Worm (Caenorhabditis elegans) whole organism, young adult: Measurements from ENCODE around the gene srbc-58.

ENCODE experiments used
- B0035.1 ChIP-seq: sonication (generic microtip); optimal IDR thresholded peaks from 2 replicates; lab custom pipeline; 2016; ENCODE audit warnings: missing genetic modification characterization, mild to moderate bottlenecking, missing compliant biosample characterization, missing genotype, missing genetic modification reagents
- ZK185.1 ChIP-seq: sonication (generic microtip); optimal IDR thresholded peaks from 2 replicates; lab custom pipeline; 2016; ENCODE audit warnings: mild to moderate bottlenecking, missing genetic modification characterization, missing compliant biosample characterization; ENCODE audit not compliant: poor library complexity, severe bottlenecking
- lin-35 ChIP-seq, 3 experiments: fragments of 150-350 bp in 2 of 3; sonication (generic microtip) in 1 of 3; optimal IDR thresholded peaks; 2 replicates each; lab custom pipeline; 2014 to 2018; ENCODE audit warnings: missing biosample characterization in 3 of 3, missing genetic modification characterization in 3 of 3, missing genetic modification reagents in 3 of 3
- lsy-27 ChIP-seq: sonication (generic microtip); optimal IDR thresholded peaks from 2 replicates; lab custom pipeline; 2017; ENCODE audit warnings: missing genetic modification characterization, mild to moderate bottlenecking, missing compliant biosample characterization, antibody characterized with exemption, missing genotype, borderline replicate concordance; ENCODE audit not compliant: insufficient read depth
- madf-3 ChIP-seq: fragments of 200-800 bp; sonication (Bioruptor generic); IDR thresholded peaks from 2 replicates; pipeline ENCODE4 v1.3.6; 2022; ENCODE audit warnings: missing genetic modification reagents, missing genetic modification characterization, missing compliant biosample characterization
- pha-4 ChIP-seq: fragments of 150-350 bp; sonication (generic microtip); optimal IDR thresholded peaks from 2 replicates; lab custom pipeline; 2014; ENCODE audit warnings: missing biosample characterization, missing genetic modification reagents, missing genetic modification characterization
- sptf-2 ChIP-seq: fragments of 200-800 bp; sonication (Bioruptor generic); optimal IDR thresholded peaks from 2 replicates; lab custom pipeline; 2018; ENCODE audit warnings: mild to moderate bottlenecking, missing genetic modification characterization, missing compliant biosample characterization
- unc-62 ChIP-seq: fragments of 150-350 bp; optimal IDR thresholded peaks from 2 replicates; lab custom pipeline; 2014; ENCODE audit warnings: missing biosample characterization, missing genetic modification reagents, missing genetic modification characterization
- zfh-2 ChIP-seq: fragments of 200-800 bp; sonication (Bioruptor generic); conservative IDR thresholded peaks from 2 replicates; pipeline ENCODE4 v1.3.6; 2022; ENCODE audit warnings: missing genetic modification reagents, missing genetic modification characterization, missing compliant biosample characterization
- ztf-26 ChIP-seq: sonication (generic microtip); optimal IDR thresholded peaks from 2 replicates; lab custom pipeline; 2017; ENCODE audit warnings: missing genetic modification characterization, missing compliant biosample characterization

ce11 chrV:817182-817581, 42.4 kb downstream of the srbc-58 start, which contains the start of gene R13D11.1:
- TF ChIP-seq lin-35 (GFP tag; optimal IDR thresholded peaks at IDR 0.05; lab: Kevin White, UChicago) (no peak), sptf-2 (GFP tag; lab: Kevin White, UChicago) (no peak), madf-3 (GFP tag; lab: Robert Waterston, UW) (no peak), ZK185.1 (no peak), ztf-26 (tag; lab: Kevin White, UChicago) (no peak), unc-62 (GFP tag; lab: Kevin White, UChicago) (no peak), B0035.1 (tag; lab: Kevin White, UChicago) (no peak), lsy-27 (tag; lab: Kevin White, UChicago) (no peak), zfh-2 (GFP tag; lab: Robert Waterston, UW) (no peak), pha-4 (tag; lab: Kevin White, UChicago) (no peak)
